Worm (Caenorhabditis elegans): ENCODE data around the gene tag-18.

tag-18 gene

DNA sequence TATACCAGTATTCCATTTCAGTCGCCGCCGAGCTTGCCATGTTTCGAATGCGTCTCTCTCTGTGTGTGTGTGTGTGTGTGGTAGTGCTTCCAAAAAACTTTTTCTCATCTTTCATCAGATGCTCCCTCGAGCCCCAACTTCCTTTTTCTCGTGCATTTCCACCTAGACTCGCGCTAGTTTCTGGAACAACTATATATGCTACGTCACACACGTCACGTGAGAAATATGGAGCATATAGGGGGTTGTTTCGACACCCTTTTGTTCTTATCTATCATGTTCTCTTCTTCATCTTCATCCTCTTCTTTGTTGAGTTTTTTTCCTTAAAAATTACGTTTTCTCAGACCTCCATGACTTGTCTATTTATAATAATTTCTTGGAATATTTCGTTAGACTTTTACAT lies 28.5 kb downstream of the tag-18 start:
- TF ChIP-seq sem-4 (tag; optimal IDR thresholded peaks at IDR 0.05) (no peak), nhr-77 (tag; optimal IDR thresholded peaks at IDR 0.05) (no peak), unc-55 (GFP tag; optimal IDR thresholded peaks at IDR 0.05) (peak; percentile 64), lsy-2 (tag; optimal IDR thresholded peaks at IDR 0.05) (peak in 1 of 2 experiments; percentile 30), snpc-4 (tag; optimal IDR thresholded peaks at IDR 0.05) (no peak), zag-1 (tag; optimal IDR thresholded peaks at IDR 0.05) (no peak), nhr-129 (tag; optimal IDR thresholded peaks at IDR 0.05) (peak; percentile 4)

DNA sequence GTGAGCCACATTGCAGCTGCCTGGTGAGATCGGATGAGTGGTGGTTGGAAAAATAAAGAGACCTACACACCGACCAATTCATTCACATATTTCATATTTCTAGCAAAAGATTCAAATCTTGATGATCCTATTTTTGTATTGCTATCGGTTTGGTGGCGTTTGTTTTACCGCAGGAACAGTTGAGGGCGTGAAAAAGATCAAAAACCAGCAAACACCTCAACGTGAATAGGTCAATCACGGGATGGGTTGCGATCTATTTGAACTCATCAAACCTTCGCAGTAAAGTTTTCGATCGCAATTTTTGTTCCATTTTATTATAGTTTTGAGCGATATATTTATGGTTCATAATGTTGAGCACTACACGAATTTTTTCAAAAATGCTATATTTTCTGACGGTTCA lies 32.0 kb downstream of the tag-18 start:
- no peak for TF ChIP-seq nhr-237 (tag; optimal IDR thresholded peaks at IDR 0.05)
- no peak for TF ChIP-seq nhr-11 (tag; optimal IDR thresholded peaks at IDR 0.05)

DNA sequence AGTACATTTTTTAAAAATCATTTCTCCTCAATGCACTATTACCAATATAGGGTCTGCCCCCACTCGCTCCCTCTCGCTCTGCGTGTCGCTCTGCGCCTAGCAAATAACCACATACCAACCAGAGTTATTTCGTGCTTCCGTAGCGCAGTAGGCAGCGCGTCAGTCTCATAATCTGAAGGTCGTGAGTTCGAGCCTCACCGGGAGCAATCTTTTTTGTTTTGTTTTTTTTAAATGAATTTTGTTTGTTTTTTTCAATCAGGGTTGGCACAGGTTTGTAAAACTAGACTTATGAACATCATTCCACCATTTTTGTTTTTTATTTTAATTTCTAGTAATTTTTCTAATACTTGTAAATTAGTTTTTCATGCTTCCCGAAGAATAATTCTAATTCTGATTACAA lies 36.2 kb downstream of the tag-18 start:
- peak; percentile 45 for TF ChIP-seq gmeb-1 (tag; optimal IDR thresholded peaks at IDR 0.05)
- TF ChIP-seq lin-11 (tag; optimal IDR thresholded peaks at IDR 0.05), result peak; percentile 35
- TF ChIP-seq lin-13 (GFP tag; optimal IDR thresholded peaks at IDR 0.05), result peak; percentile 45
- TF ChIP-seq zag-1 (tag; optimal IDR thresholded peaks at IDR 0.05), result peak; percentile 55
- TF ChIP-seq nhr-77 (tag; optimal IDR thresholded peaks at IDR 0.05), result no peak
- peak; percentile 40 for TF ChIP-seq sma-3 (GFP tag; optimal IDR thresholded peaks at IDR 0.05)
- TF ChIP-seq sma-9 (GFP tag; optimal IDR thresholded peaks at IDR 0.05), result peak; percentile 81
- no peak for TF ChIP-seq sma-9 (tag; optimal IDR thresholded peaks at IDR 0.05)
- TF ChIP-seq lin-39 (tag; optimal IDR thresholded peaks at IDR 0.05), result peak; percentile 7
- no peak for TF ChIP-seq ama-1 (optimal IDR thresholded peaks at IDR 0.05)
- TF ChIP-seq mab-5 (tag; optimal IDR thresholded peaks at IDR 0.05), result peak; percentile 49
- TF ChIP-seq nhr-6 (tag; optimal IDR thresholded peaks at IDR 0.05), result no peak
- peak; percentile 79 for TF ChIP-seq unc-55 (GFP tag; optimal IDR thresholded peaks at IDR 0.05)
- TF ChIP-seq nhr-129 (tag; optimal IDR thresholded peaks at IDR 0.05), result peak; percentile 79
- peak; percentile 14 for TF ChIP-seq nhr-21 (tag; optimal IDR thresholded peaks at IDR 0.05)
- peak; percentile 9 for TF ChIP-seq sem-4 (tag; optimal IDR thresholded peaks at IDR 0.05)
- peak; percentile 4 for TF ChIP-seq nhr-25 (tag; optimal IDR thresholded peaks at IDR 0.05)
- TF ChIP-seq C34F6.9 (tag; optimal IDR thresholded peaks at IDR 0.05), result peak; percentile 41
- no peak for TF ChIP-seq blmp-1 (tag; optimal IDR thresholded peaks at IDR 0.05; ENCODE audit: insufficient read depth)
- TF ChIP-seq crh-2 (tag; optimal IDR thresholded peaks at IDR 0.05), result peak; percentile 57
- TF ChIP-seq lsy-2 (tag; optimal IDR thresholded peaks at IDR 0.05), result peak; percentile 42 to 53
- no peak for TF ChIP-seq nhr-11 (tag; optimal IDR thresholded peaks at IDR 0.05)
- no peak for TF ChIP-seq ceh-16 (tag; optimal IDR thresholded peaks at IDR 0.05)
- TF ChIP-seq F13H6.1 (tag; optimal IDR thresholded peaks at IDR 0.05), result peak; percentile 76
- TF ChIP-seq fos-1 (tag; optimal IDR thresholded peaks at IDR 0.05), result peak; percentile 57
- TF ChIP-seq skn-1 (tag; optimal IDR thresholded peaks at IDR 0.05), result no peak

DNA sequence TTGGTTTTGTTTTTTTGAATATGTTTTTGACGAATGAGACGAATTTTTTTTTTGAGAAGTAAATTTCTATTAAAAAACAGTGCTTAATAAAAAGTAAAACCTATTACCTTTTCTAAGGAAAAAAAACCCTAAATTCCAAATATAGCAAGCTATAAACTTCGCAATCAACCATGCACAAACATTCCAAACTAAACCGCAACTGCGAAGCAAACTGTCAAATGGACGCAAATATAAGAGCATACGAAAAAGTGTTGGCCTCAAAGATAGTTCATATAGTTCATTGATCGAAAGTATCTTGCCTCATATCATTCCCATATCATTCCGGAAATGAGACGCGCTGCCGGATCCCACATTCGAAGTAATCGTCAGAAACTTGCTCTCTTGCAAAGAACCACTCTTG lies 37.2 kb downstream of the tag-18 start, which contains the start of gene C01C4.3:
Gene C01C4.3, plus strand, starts transcription at position 301 of the 400 bp plus-strand sequence.
- TF ChIP-seq ztf-4 (tag; optimal IDR thresholded peaks at IDR 0.05), result no peak
- no peak for TF ChIP-seq snpc-4 (tag; optimal IDR thresholded peaks at IDR 0.05)
- no peak for TF ChIP-seq lin-13 (GFP tag; optimal IDR thresholded peaks at IDR 0.05)
- TF ChIP-seq ceh-82 (tag; optimal IDR thresholded peaks at IDR 0.05), result no peak
- no peak for TF ChIP-seq nhr-237 (tag; optimal IDR thresholded peaks at IDR 0.05)
- TF ChIP-seq nhr-23 (tag; optimal IDR thresholded peaks at IDR 0.05), result no peak
- no peak for TF ChIP-seq nhr-25 (tag; optimal IDR thresholded peaks at IDR 0.05)
- no peak for TF ChIP-seq elt-1 (tag; optimal IDR thresholded peaks at IDR 0.05)
- no peak for TF ChIP-seq sma-3 (GFP tag; optimal IDR thresholded peaks at IDR 0.05)
- TF ChIP-seq nhr-10 (tag; optimal IDR thresholded peaks at IDR 0.05), result no peak
- TF ChIP-seq skn-1 (tag; optimal IDR thresholded peaks at IDR 0.05), result no peak

DNA sequence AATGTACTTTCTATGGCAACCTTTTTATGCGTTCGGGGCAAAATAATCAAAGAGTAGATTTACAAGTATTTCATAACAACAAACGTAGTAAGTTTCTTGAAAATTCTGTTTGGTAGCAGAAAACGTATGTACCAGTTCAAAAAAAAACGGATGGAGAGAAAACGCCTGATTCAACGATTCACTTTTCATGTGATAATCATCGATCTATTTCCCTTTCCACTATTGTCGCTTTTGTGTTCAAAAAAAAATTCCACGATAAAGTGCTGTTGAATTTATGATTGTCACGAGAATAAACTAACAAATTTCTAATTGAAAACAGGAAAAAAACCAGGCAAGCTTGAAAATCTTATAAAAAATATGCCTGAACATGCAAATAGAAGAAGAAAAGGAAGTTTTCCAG lies 38.0 kb downstream of the tag-18 start:
- no peak for TF ChIP-seq ztf-11 (tag; optimal IDR thresholded peaks at IDR 0.05)
- no peak for TF ChIP-seq ZK546.5 (tag; optimal IDR thresholded peaks at IDR 0.05)
- TF ChIP-seq ceh-82 (tag; optimal IDR thresholded peaks at IDR 0.05), result no peak
- TF ChIP-seq elt-3 (tag; optimal IDR thresholded peaks at IDR 0.05), result no peak
- TF ChIP-seq nhr-25 (tag; optimal IDR thresholded peaks at IDR 0.05), result no peak
- TF ChIP-seq egl-27 (tag; optimal IDR thresholded peaks at IDR 0.05), result no peak
- TF ChIP-seq R02D3.7 (tag; optimal IDR thresholded peaks at IDR 0.05), result no peak
- no peak for TF ChIP-seq dmd-4 (tag; optimal IDR thresholded peaks at IDR 0.05)
- TF ChIP-seq nhr-11 (tag; optimal IDR thresholded peaks at IDR 0.05), result no peak
- TF ChIP-seq nhr-77 (tag; optimal IDR thresholded peaks at IDR 0.05), result no peak
- no peak for TF ChIP-seq peb-1 (tag; optimal IDR thresholded peaks at IDR 0.05)
- no peak for TF ChIP-seq skn-1 (tag; optimal IDR thresholded peaks at IDR 0.05)
- no peak for TF ChIP-seq lsy-2 (tag; optimal IDR thresholded peaks at IDR 0.05)
- TF ChIP-seq nhr-6 (tag; optimal IDR thresholded peaks at IDR 0.05), result no peak
- no peak for TF ChIP-seq F13H6.1 (tag; optimal IDR thresholded peaks at IDR 0.05)

All from whole organism, L2 larva.